Fruit fly (Drosophila melanogaster) whole organism, embryonic: ENCODE data around the gene Vha14-2.

Experiments used
- Blimp-1 ChIP-seq: fragments of 200-800 bp; sonication (Bioruptor generic); optimal IDR thresholded peaks from 3 replicates; lab custom pipeline; 2018; ENCODE audit warnings: missing biosample characterization, missing genetic modification characterization, mild to moderate bottlenecking, moderate library complexity, missing genetic modification reagents
- CG11695 ChIP-seq: fragments of 200-800 bp; sonication (Bioruptor generic); IDR thresholded peaks from 3 replicates; pipeline ENCODE4 v1.3.6; 2022; ENCODE audit warnings: missing biosample characterization, missing genetic modification characterization
- CG12659 ChIP-seq: fragments of 200-800 bp; sonication (Bioruptor generic); optimal IDR thresholded peaks from 3 replicates; lab custom pipeline; 2017; ENCODE audit warnings: mild to moderate bottlenecking, missing biosample characterization, missing genetic modification reagents, missing genetic modification characterization
- CG14441 ChIP-seq: fragments of 200-800 bp; sonication (Bioruptor generic); IDR thresholded peaks from 2 replicates; pipeline ENCODE4 v1.3.6; 2022; ENCODE audit warnings: missing biosample characterization, missing genetic modification characterization
- CG15011 ChIP-seq: fragments of 200-800 bp; sonication (Bioruptor generic); optimal IDR thresholded peaks from 3 replicates; lab custom pipeline; 2018; ENCODE audit warnings: missing biosample characterization, mild to moderate bottlenecking, missing genetic modification characterization
- CG15269 ChIP-seq: fragments of 200-800 bp; sonication (Bioruptor generic); optimal IDR thresholded peaks from 2 replicates; lab custom pipeline; 2018; ENCODE audit warnings: missing biosample characterization, mild to moderate bottlenecking, missing genetic modification characterization, moderate library complexity
- CG16813 ChIP-seq: fragments of 200-800 bp; sonication (Bioruptor generic); IDR thresholded peaks from 3 replicates; pipeline ENCODE4 v1.3.6; 2022; ENCODE audit warnings: missing biosample characterization, missing genetic modification characterization; ENCODE audit not compliant: partially characterized antibody
- CG1792 ChIP-seq: fragments of 200-800 bp; sonication (Bioruptor generic); optimal IDR thresholded peaks from 2 replicates; lab custom pipeline; 2016; ENCODE audit warnings: missing biosample characterization, missing genetic modification characterization
- CG18619 ChIP-seq: fragments of 200-800 bp; sonication (Bioruptor generic); optimal IDR thresholded peaks from 3 replicates; lab custom pipeline; 2017; ENCODE audit warnings: missing biosample characterization, mild to moderate bottlenecking, missing genetic modification characterization
- CG2875 ChIP-seq: fragments of 200-800 bp; sonication (Bioruptor generic); optimal IDR thresholded peaks from 2 replicates; lab custom pipeline; 2017; ENCODE audit warnings: missing biosample characterization, mild to moderate bottlenecking, missing genetic modification characterization, missing genetic modification reagents
- CG30403 ChIP-seq: fragments of 200-800 bp; sonication (Bioruptor generic); optimal IDR thresholded peaks from 3 replicates; lab custom pipeline; 2016; ENCODE audit warnings: missing biosample characterization, missing genetic modification characterization
- CG32532 ChIP-seq: fragments of 200-800 bp; sonication (Bioruptor generic); IDR thresholded peaks from 2 replicates; pipeline ENCODE4 v1.3.6; 2022; ENCODE audit warnings: missing biosample characterization, missing genetic modification characterization
- CG32767 ChIP-seq: fragments of 200-800 bp; sonication (Bioruptor generic); IDR thresholded peaks from 2 replicates; pipeline ENCODE4 v1.3.6; 2022; ENCODE audit warnings: missing biosample characterization, missing genetic modification characterization
- CG42726 ChIP-seq: fragments of 200-800 bp; sonication (Bioruptor generic); IDR thresholded peaks from 2 replicates; pipeline ENCODE4 v1.3.6; 2022; ENCODE audit warnings: missing biosample characterization, missing genetic modification characterization; ENCODE audit not compliant: partially characterized antibody
- CG6175 ChIP-seq: fragments of 200-800 bp; sonication (Bioruptor generic); IDR thresholded peaks from 3 replicates; pipeline ENCODE4 v1.3.6; 2022; ENCODE audit warnings: missing biosample characterization, missing genetic modification characterization
- CG6654 ChIP-seq: fragments of 200-800 bp; sonication (Bioruptor generic); optimal IDR thresholded peaks from 2 replicates; lab custom pipeline; 2017; ENCODE audit warnings: missing biosample characterization, mild to moderate bottlenecking, missing genetic modification characterization
- CG6689 ChIP-seq: fragments of 200-800 bp; sonication (Bioruptor generic); IDR thresholded peaks from 2 replicates; pipeline ENCODE4 v1.3.6; 2022; ENCODE audit warnings: missing biosample characterization, missing genetic modification characterization
- CG8089 ChIP-seq: fragments of 200-800 bp; sonication (Bioruptor generic); optimal IDR thresholded peaks from 3 replicates; lab custom pipeline; 2016; ENCODE audit warnings: missing biosample characterization, missing genetic modification characterization
- CG9609 ChIP-seq: fragments of 200-800 bp; sonication (Bioruptor generic); optimal IDR thresholded peaks from 3 replicates; lab custom pipeline; 2016; ENCODE audit warnings: missing biosample characterization, missing genetic modification characterization
- CG9797 ChIP-seq: fragments of 200-800 bp; sonication (Bioruptor generic); optimal IDR thresholded peaks from 3 replicates; lab custom pipeline; 2018; ENCODE audit warnings: missing biosample characterization, mild to moderate bottlenecking, missing genetic modification characterization
- CG9876 ChIP-seq: fragments of 200-800 bp; sonication (Bioruptor generic); optimal IDR thresholded peaks from 2 replicates; lab custom pipeline; 2016; ENCODE audit warnings: missing biosample characterization, missing genetic modification characterization
- Camta ChIP-seq: fragments of 200-800 bp; sonication (Bioruptor generic); optimal IDR thresholded peaks from 2 replicates; lab custom pipeline; 2016; ENCODE audit warnings: missing biosample characterization, missing genetic modification characterization
- CkIIα-i1 ChIP-seq: fragments of 200-800 bp; sonication (Bioruptor generic); IDR thresholded peaks from 2 replicates; pipeline ENCODE4 v1.3.6; 2022; ENCODE audit warnings: missing biosample characterization, missing genetic modification characterization
- Dip3 ChIP-seq: fragments of 200-800 bp; sonication (Bioruptor generic); optimal IDR thresholded peaks from 3 replicates; lab custom pipeline; 2016; ENCODE audit warnings: missing biosample characterization, missing genetic modification characterization
- Eip74EF ChIP-seq, 2 experiments: fragments of 200-800 bp in 1 of 2; fragments of >200 bp in 1 of 2; sonication (Bioruptor generic) in 1 of 2; optimal IDR thresholded peaks; 2 replicates each; lab custom pipeline; 2017 to 2019; ENCODE audit warnings: missing biosample characterization in 2 of 2, missing genetic modification characterization in 2 of 2, mild to moderate bottlenecking in 1 of 2, moderate library complexity in 1 of 2
- HLH3B ChIP-seq: fragments of 200-800 bp; sonication (Bioruptor generic); IDR thresholded peaks from 2 replicates; pipeline ENCODE4 v1.3.6; 2022; ENCODE audit warnings: missing biosample characterization, missing genetic modification characterization
- Hmr ChIP-seq: fragments of 200-800 bp; sonication (Bioruptor generic); optimal IDR thresholded peaks from 3 replicates; lab custom pipeline; 2017; ENCODE audit warnings: mild to moderate bottlenecking, missing biosample characterization, missing genetic modification reagents, missing genetic modification characterization
- Myb ChIP-seq: fragments of 200-800 bp; sonication (Bioruptor generic); optimal IDR thresholded peaks from 2 replicates; lab custom pipeline; 2016; ENCODE audit warnings: missing biosample characterization, missing genetic modification characterization
- NK7.1 ChIP-seq: fragments of 200-800 bp; sonication (Bioruptor generic); optimal IDR thresholded peaks from 3 replicates; lab custom pipeline; 2016; ENCODE audit warnings: missing biosample characterization, missing genetic modification characterization
- Nf-YB ChIP-seq: fragments of 200-800 bp; sonication (Bioruptor generic); optimal IDR thresholded peaks from 3 replicates; lab custom pipeline; 2019; ENCODE audit warnings: missing biosample characterization, mild to moderate bottlenecking, missing genetic modification characterization, moderate library complexity
- NfI ChIP-seq: fragments of 200-800 bp; sonication (Bioruptor generic); optimal IDR thresholded peaks from 3 replicates; lab custom pipeline; 2018; ENCODE audit warnings: missing biosample characterization, mild to moderate bottlenecking, missing genetic modification characterization, moderate library complexity
- aop ChIP-seq: fragments of 200-800 bp; sonication (Bioruptor generic); IDR thresholded peaks from 2 replicates; pipeline ENCODE4 v1.3.6; 2022; ENCODE audit warnings: missing biosample characterization, missing genetic modification characterization
- cas ChIP-seq: fragments of 200-800 bp; sonication (Bioruptor generic); IDR thresholded peaks from 2 replicates; pipeline ENCODE4 v1.3.6; 2022; ENCODE audit warnings: missing biosample characterization, missing genetic modification characterization
- crol ChIP-seq: fragments of 200-800 bp; sonication (Bioruptor generic); IDR thresholded peaks from 2 replicates; pipeline ENCODE4 v1.3.6; 2022; ENCODE audit warnings: missing biosample characterization, missing genetic modification characterization
- dm ChIP-seq: fragments of 200-800 bp; sonication (Bioruptor generic); optimal IDR thresholded peaks from 3 replicates; lab custom pipeline; 2016; ENCODE audit warnings: missing biosample characterization, missing genetic modification characterization
- exex ChIP-seq: fragments of 200-800 bp; sonication (Bioruptor generic); optimal IDR thresholded peaks from 4 replicates; lab custom pipeline; 2018; ENCODE audit warnings: missing biosample characterization, mild to moderate bottlenecking, missing genetic modification characterization, moderate library complexity
- hkb ChIP-seq, 2 experiments: fragments of 200-800 bp in 1 of 2; fragments of >200 bp in 1 of 2; sonication (Bioruptor generic) in 1 of 2; IDR thresholded peaks in 1 of 2; optimal IDR thresholded peaks in 1 of 2; 2 replicates each; pipeline versions ENCODE4 v1.3.6 to Lab custom; 2017 to 2022; ENCODE audit warnings: missing biosample characterization in 1 of 2, missing genetic modification characterization in 1 of 2
- kah ChIP-seq: fragments of 200-800 bp; sonication (Bioruptor generic); optimal IDR thresholded peaks from 2 replicates; lab custom pipeline; 2018; ENCODE audit warnings: missing biosample characterization, mild to moderate bottlenecking, missing genetic modification characterization
- lbe ChIP-seq: fragments of 200-800 bp; sonication (Bioruptor generic); optimal IDR thresholded peaks from 2 replicates; lab custom pipeline; 2016; ENCODE audit warnings: missing biosample characterization, mild to moderate bottlenecking, missing genetic modification characterization
- lmd ChIP-seq: fragments of 200-800 bp; sonication (Bioruptor generic); IDR thresholded peaks from 2 replicates; pipeline ENCODE4 v1.3.6; 2022; ENCODE audit warnings: missing biosample characterization, missing genetic modification characterization
- onecut ChIP-seq: fragments of 200-800 bp; sonication (Bioruptor generic); IDR thresholded peaks from 2 replicates; pipeline ENCODE4 v1.3.6; 2022; ENCODE audit warnings: missing biosample characterization, missing genetic modification characterization
- org-1 ChIP-seq: fragments of 200-800 bp; sonication (Bioruptor generic); optimal IDR thresholded peaks from 2 replicates; lab custom pipeline; 2017; ENCODE audit warnings: missing biosample characterization, missing genetic modification characterization
- p53 ChIP-seq: fragments of 200-800 bp; sonication (Bioruptor generic); optimal IDR thresholded peaks from 2 replicates; lab custom pipeline; 2016; ENCODE audit warnings: missing biosample characterization, missing genetic modification characterization
- pita ChIP-seq: fragments of 200-800 bp; sonication (Bioruptor generic); optimal IDR thresholded peaks from 2 replicates; lab custom pipeline; 2017; ENCODE audit warnings: missing biosample characterization, mild to moderate bottlenecking, missing genetic modification characterization
- ro ChIP-seq: fragments of 200-800 bp; sonication (Bioruptor generic); IDR thresholded peaks from 2 replicates; pipeline ENCODE4 v1.3.6; 2022; ENCODE audit warnings: missing biosample characterization, missing genetic modification characterization
- sd ChIP-seq: fragments of 200-800 bp; sonication (Bioruptor generic); optimal IDR thresholded peaks from 3 replicates; lab custom pipeline; 2018; ENCODE audit warnings: missing biosample characterization, mild to moderate bottlenecking, missing genetic modification characterization, moderate library complexity
- seq ChIP-seq: fragments of 200-800 bp; sonication (Bioruptor generic); IDR thresholded peaks from 2 replicates; pipeline ENCODE4 v1.3.6; 2022; ENCODE audit warnings: missing biosample characterization, missing genetic modification characterization
- sna ChIP-seq: fragments of 200-800 bp; sonication (Bioruptor generic); IDR thresholded peaks from 2 replicates; pipeline ENCODE4 v1.3.6; 2022; ENCODE audit warnings: missing biosample characterization, missing genetic modification characterization; ENCODE audit not compliant: partially characterized antibody
- zen ChIP-seq: fragments of 200-800 bp; sonication (Bioruptor generic); optimal IDR thresholded peaks from 3 replicates; lab custom pipeline; 2018; ENCODE audit warnings: missing biosample characterization, mild to moderate bottlenecking, missing genetic modification characterization, moderate library complexity

Gene Vha14-2

dm6 chr3R:6112252-6112995, 10.0 kb upstream of the Vha14-2 start, which contains the start of gene Obp83g (continued):
- TF ChIP-seq hkb (optimal IDR thresholded peaks at IDR 0.05; lab: Kevin White, UChicago) (no peak), hkb (GFP tag; IDR thresholded peaks at IDR 0.05; lab: Robert Waterston, UW) (no peak), CG6175 (GFP tag; lab: Robert Waterston, UW) (peak; percentile 93), CkIIα-i1 (GFP tag; lab: Robert Waterston, UW) (no peak), Nf-YB (GFP tag; lab: Kevin White, UChicago) (peak; percentile 5), sd (tag; lab: Kevin White, UChicago) (peak; percentile 28), CG9876 (GFP tag; lab: Kevin White, UChicago) (no peak), lmd (GFP tag; lab: Robert Waterston, UW) (peak; percentile 71), aop (GFP tag; lab: Robert Waterston, UW) (no peak), p53 (no peak), CG14441 (no peak), CG16813 (GFP tag; lab: Robert Waterston, UW) (no peak), CG12659 (GFP tag; lab: Kevin White, UChicago) (peak; percentile 43), cas (GFP tag; lab: Robert Waterston, UW) (no peak), kah (GFP tag; lab: Kevin White, UChicago) (no peak), lbe (GFP tag; lab: Kevin White, UChicago) (peak; percentile 3), CG30403 (peak; percentile 53), exex (tag; lab: Kevin White, UChicago) (no peak), sna (GFP tag; lab: Robert Waterston, UW) (no peak), dm (GFP tag; lab: Kevin White, UChicago) (no peak), CG15011 (GFP tag; lab: Kevin White, UChicago) (peak; percentile 6), HLH3B (0 out of 2 replicates have a peak, but pooled peaks have one; percentile 13), CG8089 (GFP tag; lab: Kevin White, UChicago) (no peak), CG11695 (GFP tag; lab: Robert Waterston, UW) (no peak), Hmr (peak; percentile 13), CG1792 (GFP tag; lab: Kevin White, UChicago) (no peak), CG6654 (no peak), NfI (GFP tag; lab: Kevin White, UChicago) (peak; percentile 43), org-1 (GFP tag; lab: Kevin White, UChicago) (peak; percentile 48), CG32767 (peak; percentile 55; the same call in 1 of the 2 replicates), NK7.1 (no peak), crol (GFP tag; lab: Robert Waterston, UW) (peak; percentile 70), CG9797 (GFP tag; lab: Kevin White, UChicago) (no peak), CG2875 (GFP tag; lab: Kevin White, UChicago) (no peak), CG6689 (GFP tag; lab: Robert Waterston, UW) (0 out of 2 replicates have a peak, but pooled peaks have one; percentile 29), ro (GFP tag; lab: Robert Waterston, UW) (no peak), CG32532 (GFP tag; lab: Robert Waterston, UW) (peak; percentile 53; the same call in 1 of the 2 replicates), Blimp-1 (GFP tag; lab: Kevin White, UChicago) (peak; percentile 14), zen (tag; lab: Kevin White, UChicago) (no peak), CG9609 (GFP tag; lab: Kevin White, UChicago) (no peak), CG42726 (GFP tag; lab: Robert Waterston, UW) (no peak), pita (GFP tag; lab: Kevin White, UChicago) (no peak), seq (GFP tag; lab: Robert Waterston, UW) (0 out of 2 replicates have a peak, but pooled peaks have one; percentile 8), onecut (no peak), CG15269 (tag; lab: Kevin White, UChicago) (peak; percentile 49), Dip3 (GFP tag; lab: Kevin White, UChicago) (peak; percentile 0), Camta (GFP tag; lab: Kevin White, UChicago) (no peak), Myb (GFP tag; lab: Kevin White, UChicago) (peak; percentile 3), Eip74EF (GFP tag; optimal IDR thresholded peaks at IDR 0.05; lab: Kevin White, UChicago) (no peak), CG18619 (GFP tag; lab: Kevin White, UChicago) (peak; percentile 30)
